Fruit fly (Drosophila melanogaster): ENCODE results near the gene Arl8.

DNA sequence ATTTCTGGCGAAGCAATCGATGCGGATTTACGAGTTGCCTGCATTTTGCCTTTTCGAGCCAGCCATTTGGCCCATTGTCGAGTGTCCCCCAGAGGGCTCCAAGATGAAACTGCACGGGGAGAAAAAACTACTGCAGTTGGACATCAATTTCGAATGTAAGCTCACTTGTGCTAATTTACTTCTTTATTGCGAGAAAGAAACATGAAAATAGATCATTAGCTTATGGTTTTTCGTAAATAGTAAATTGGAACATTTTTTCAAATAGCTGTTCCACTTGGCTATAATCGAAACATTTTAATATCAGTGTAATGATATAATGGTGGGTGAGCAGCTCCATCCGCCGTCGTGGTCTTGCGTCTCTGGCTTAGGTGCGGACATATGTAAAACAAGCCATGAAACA, 6.0 kb downstream of the Arl8 start:
- TF ChIP-seq Lpt (GFP tag; optimal IDR thresholded peaks at IDR 0.05), result no peak
- TF ChIP-seq ss (GFP tag; optimal IDR thresholded peaks at IDR 0.05), result no peak
- no peak for TF ChIP-seq fd85E (GFP tag; optimal IDR thresholded peaks at IDR 0.05)
- peak; percentile 0 for TF ChIP-seq vri (GFP tag; optimal IDR thresholded peaks at IDR 0.05)
- TF ChIP-seq Sox102F (GFP tag; optimal IDR thresholded peaks at IDR 0.05), result peak; percentile 21
- TF ChIP-seq CG8632 (GFP tag; optimal IDR thresholded peaks at IDR 0.05), result no peak
- TF ChIP-seq Eip75B (GFP tag; optimal IDR thresholded peaks at IDR 0.05), result no peak
- no peak for TF ChIP-seq CG34406 (GFP tag; optimal IDR thresholded peaks at IDR 0.05)
- TF ChIP-seq topi (GFP tag; optimal IDR thresholded peaks at IDR 0.05), result peak; percentile 37
- TF ChIP-seq Eip93F (GFP tag; optimal IDR thresholded peaks at IDR 0.05), result no peak
- TF ChIP-seq CG16779 (tag; optimal IDR thresholded peaks at IDR 0.05), result no peak
- no peak for TF ChIP-seq CG15336 (GFP tag; IDR thresholded peaks at IDR 0.05)
- TF ChIP-seq cyc (GFP tag; optimal IDR thresholded peaks at IDR 0.05), result peak; percentile 41
